Worm (Caenorhabditis elegans) whole organism, early embryonic: Measurements from ENCODE around the gene T05H4.15.

Experiments
- B0310.2 ChIP-seq: sonication (generic microtip); optimal IDR thresholded peaks from 2 replicates; lab custom pipeline; 2016; ENCODE audit warnings: mild to moderate bottlenecking, missing genetic modification characterization, missing compliant biosample characterization
- F13C5.2 ChIP-seq: sonication (generic microtip); optimal IDR thresholded peaks from 2 replicates; lab custom pipeline; 2017; ENCODE audit warnings: mild to moderate bottlenecking, missing genetic modification characterization, inconsistent platforms, missing compliant biosample characterization
- aly-1 ChIP-seq: sonication (generic microtip); optimal IDR thresholded peaks from 2 replicates; lab custom pipeline; 2016; ENCODE audit warnings: missing genetic modification characterization, missing compliant biosample characterization
- ama-1 ChIP-seq: fragments of 150-350 bp; optimal IDR thresholded peaks from 2 replicates; lab custom pipeline; 2014
- ceh-13 ChIP-seq: fragments of 200-800 bp; sonication (Bioruptor generic); optimal IDR thresholded peaks from 2 replicates; lab custom pipeline; 2018; ENCODE audit warnings: mild to moderate bottlenecking, missing genetic modification characterization, missing compliant biosample characterization
- ceh-36 ChIP-seq: sonication (generic microtip); optimal IDR thresholded peaks from 2 replicates; lab custom pipeline; 2016; ENCODE audit warnings: missing genetic modification characterization, inconsistent platforms, missing compliant biosample characterization
- ets-7 ChIP-seq: sonication (generic microtip); optimal IDR thresholded peaks from 2 replicates; lab custom pipeline; 2016; ENCODE audit warnings: missing genotype, missing genetic modification characterization, missing compliant biosample characterization
- flt-1 ChIP-seq: fragments of 200-800 bp; sonication (Bioruptor generic); IDR thresholded peaks from 2 replicates; pipeline ENCODE4 v1.3.6; 2022; ENCODE audit warnings: missing genetic modification characterization, missing compliant biosample characterization
- hmbx-1 ChIP-seq: sonication (generic microtip); optimal IDR thresholded peaks from 2 replicates; lab custom pipeline; 2016; ENCODE audit warnings: mild to moderate bottlenecking, missing genetic modification characterization, missing compliant biosample characterization
- hmg-4 ChIP-seq: fragments of 200-800 bp; sonication (Bioruptor generic); optimal IDR thresholded peaks from 2 replicates; lab custom pipeline; 2018; ENCODE audit warnings: mild to moderate bottlenecking, missing genetic modification characterization, missing compliant biosample characterization
- hnd-1 ChIP-seq: sonication (generic microtip); optimal IDR thresholded peaks from 2 replicates; lab custom pipeline; 2016; ENCODE audit warnings: missing genetic modification characterization, missing compliant biosample characterization
- pes-1 ChIP-seq: fragments of 200-800 bp; sonication (Bioruptor generic); IDR thresholded peaks from 2 replicates; pipeline ENCODE4 v1.3.6; 2022; ENCODE audit warnings: missing genetic modification reagents, missing genetic modification characterization, missing compliant biosample characterization
- sea-1 ChIP-seq: fragments of 200-800 bp; sonication (Bioruptor generic); conservative IDR thresholded peaks from 2 replicates; pipeline ENCODE4 v1.3.6; 2022; ENCODE audit warnings: missing genetic modification characterization, missing compliant biosample characterization
- tra-4 ChIP-seq: sonication (generic microtip); optimal IDR thresholded peaks from 2 replicates; lab custom pipeline; 2017; ENCODE audit warnings: missing genetic modification characterization, missing compliant biosample characterization

DNA sequence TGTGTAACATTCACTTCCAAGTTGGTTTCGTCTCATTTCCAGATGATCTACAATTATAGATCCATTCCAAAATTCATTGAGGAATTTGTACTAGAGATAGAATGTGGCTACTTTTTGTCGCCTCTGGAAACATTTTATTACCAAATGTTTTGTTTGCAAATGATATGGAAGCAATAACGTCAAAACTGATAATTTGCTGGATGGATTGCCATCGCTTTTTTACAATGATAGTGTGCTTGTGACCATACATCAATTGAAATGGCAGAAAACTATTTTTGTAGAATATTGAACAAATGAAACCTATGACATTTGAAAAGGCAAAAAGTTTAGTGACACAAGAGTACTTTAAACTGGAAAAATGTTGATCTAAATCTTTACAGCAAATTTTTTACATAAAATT lies 27.0 kb downstream of the T05H4.15 start:
- TF ChIP-seq ama-1 (lab: Kevin White, UChicago) (no peak), flt-1 (GFP tag; lab: Robert Waterston, UW) (no peak), ceh-36 (no peak), ceh-13 (GFP tag; lab: Kevin White, UChicago) (no peak), ets-7 (no peak), tra-4 (no peak), aly-1 (tag; lab: Kevin White, UChicago) (no peak), hmg-4 (GFP tag; lab: Kevin White, UChicago) (no peak), B0310.2 (no peak), hnd-1 (tag; lab: Kevin White, UChicago) (no peak), sea-1 (GFP tag; lab: Robert Waterston, UW) (no peak), hmbx-1 (tag; lab: Kevin White, UChicago) (no peak), F13C5.2 (tag; lab: Kevin White, UChicago) (no peak), pes-1 (no peak)
